Worm (Caenorhabditis elegans): ENCODE results near the gene C26E1.1.

ce11 chrV:13324933-13325760 is 27.8 kb downstream of the C26E1.1 start, which contains the start of gene C50B6.7:
- TF ChIP-seq mab-5 (tag; optimal IDR thresholded peaks at IDR 0.05) (no peak), nhr-77 (tag; optimal IDR thresholded peaks at IDR 0.05) (no peak), snpc-4 (tag; optimal IDR thresholded peaks at IDR 0.05) (no peak), lin-39 (tag; optimal IDR thresholded peaks at IDR 0.05) (no peak), ceh-82 (tag; optimal IDR thresholded peaks at IDR 0.05) (no peak), ama-1 (optimal IDR thresholded peaks at IDR 0.05) (no peak), F13H6.1 (tag; optimal IDR thresholded peaks at IDR 0.05) (no peak), ztf-4 (tag; optimal IDR thresholded peaks at IDR 0.05) (no peak), ztf-11 (tag; optimal IDR thresholded peaks at IDR 0.05) (no peak), unc-55 (GFP tag; optimal IDR thresholded peaks at IDR 0.05) (no peak), peb-1 (tag; optimal IDR thresholded peaks at IDR 0.05) (no peak), nhr-11 (tag; optimal IDR thresholded peaks at IDR 0.05) (no peak)

Measured in whole organism, L2 larva.